Worm (Caenorhabditis elegans): ENCODE data around the gene R74.7.

The R74.7 gene

ce11 chrIII:4208210-4208609 is 4.0 kb downstream of the R74.7 start (continued):
- TF ChIP-seq rec-8 (tag; optimal IDR thresholded peaks at IDR 0.05) = no peak

ce11 chrIII:4209188-4209587 is 5.0 kb downstream of the R74.7 start, which contains the start of gene phlp-2:
Gene phlp-2 (plus strand): TSS chrIII:4209488.
- TF ChIP-seq lin-26 (GFP tag; IDR thresholded peaks at IDR 0.05) = no peak
- 0 out of 2 replicates have a peak, but pooled peaks have one; percentile 19 for TF ChIP-seq nfyb-1 (GFP tag; IDR thresholded peaks at IDR 0.05)

- TF ChIP-seq F39B2.1 (GFP tag; IDR thresholded peaks at IDR 0.05) (no peak), nfyb-1 (GFP tag; IDR thresholded peaks at IDR 0.05) (peak; percentile 94), ztf-26 (tag; optimal IDR thresholded peaks at IDR 0.05) (no peak), hsf-1 (GFP tag; IDR thresholded peaks at IDR 0.05) (no peak)
These were observed 6.4 kb downstream of the R74.7 start for ce11 chrIII:4210661-4211060.

- TF ChIP-seq dox-1 (GFP tag; IDR thresholded peaks at IDR 0.05) (no peak), snpc-1.1 (tag; optimal IDR thresholded peaks at IDR 0.05; ENCODE audit: insufficient read depth) (no peak), pbrm-1 (GFP tag; IDR thresholded peaks at IDR 0.05) (no peak), snpc-4 (GFP tag; optimal IDR thresholded peaks at IDR 0.05) (no peak), snpc-4 (tag; optimal IDR thresholded peaks at IDR 0.05) (no peak), Y53G8AR.9 (GFP tag; conservative IDR thresholded peaks at IDR 0.05) (no peak), ets-4 (GFP tag; optimal IDR thresholded peaks at IDR 0.05) (no peak), cebp-1 (GFP tag; IDR thresholded peaks at IDR 0.05) (no peak), cebp-1 (tag; optimal IDR thresholded peaks at IDR 0.05) (no peak), chd-7 (tag; optimal IDR thresholded peaks at IDR 0.05) (no peak)
These were observed 16.6 kb downstream of the R74.7 start for ce11 chrIII:4220864-4221263.

ce11 chrIII:4221527-4221926 is 17.3 kb downstream of the R74.7 start:
- no peak for TF ChIP-seq atf-7 (tag; optimal IDR thresholded peaks at IDR 0.05)
- no peak for TF ChIP-seq mes-4 (tag; optimal IDR thresholded peaks at IDR 0.05)
- no peak for TF ChIP-seq F57C9.4 (tag; optimal IDR thresholded peaks at IDR 0.05)
- TF ChIP-seq lin-54 (GFP tag; optimal IDR thresholded peaks at IDR 0.05) = no peak
- TF ChIP-seq ccch-3 (GFP tag; optimal IDR thresholded peaks at IDR 0.05) = no peak
- TF ChIP-seq cebp-2 (GFP tag; IDR thresholded peaks at IDR 0.05) = no peak
- TF ChIP-seq Y53G8AR.9 (GFP tag; conservative IDR thresholded peaks at IDR 0.05) = no peak
- TF ChIP-seq dox-1 (GFP tag; IDR thresholded peaks at IDR 0.05) = no peak
- TF ChIP-seq hsf-1 (GFP tag; IDR thresholded peaks at IDR 0.05) = no peak
- TF ChIP-seq B0035.1 (tag; optimal IDR thresholded peaks at IDR 0.05) = no peak
- TF ChIP-seq somi-1 (GFP tag; optimal IDR thresholded peaks at IDR 0.05) = no peak
- no peak for TF ChIP-seq Y67H2A.10 (GFP tag; conservative IDR thresholded peaks at IDR 0.05)
- TF ChIP-seq ztf-3 (GFP tag; optimal IDR thresholded peaks at IDR 0.05) = no peak
- no peak for TF ChIP-seq tlf-1 (GFP tag; optimal IDR thresholded peaks at IDR 0.05)

- TF ChIP-seq die-1 (tag; optimal IDR thresholded peaks at IDR 0.05) (peak; percentile 7), Y67H2A.10 (GFP tag; conservative IDR thresholded peaks at IDR 0.05) (no peak), nfya-2 (GFP tag; IDR thresholded peaks at IDR 0.05) (no peak), lin-35 (GFP tag; optimal IDR thresholded peaks at IDR 0.05) (peak in 1 of 3 experiments; percentile 57), tbp1 (GFP tag; optimal IDR thresholded peaks at IDR 0.05) (peak; percentile 42), egrh-3 (GFP tag; IDR thresholded peaks at IDR 0.05) (peak; percentile 49; the same call in 1 of the 2 replicates), Y53G8AR.9 (GFP tag; conservative IDR thresholded peaks at IDR 0.05) (0 out of 2 replicates have a peak, but pooled peaks have one; percentile 44), attf-3 (GFP tag; conservative IDR thresholded peaks at IDR 0.05) (0 out of 2 replicates have a peak, but pooled peaks have one; percentile 18), snpc-4 (GFP tag; optimal IDR thresholded peaks at IDR 0.05) (no peak), snpc-4 (tag; optimal IDR thresholded peaks at IDR 0.05) (peak in 2 of 4 experiments; percentile 35 to 60), K11D2.4 (GFP tag; IDR thresholded peaks at IDR 0.05) (peak; percentile 77; the same call in 1 of the 2 replicates), mcd-1 (GFP tag; IDR thresholded peaks at IDR 0.05) (0 out of 2 replicates have a peak, but pooled peaks have one; percentile 21), chd-7 (tag; optimal IDR thresholded peaks at IDR 0.05) (peak; percentile 74), pha-4 (tag; optimal IDR thresholded peaks at IDR 0.05) (no peak), athp-1 (tag; optimal IDR thresholded peaks at IDR 0.05) (no peak), hmg-1.2 (GFP tag; IDR thresholded peaks at IDR 0.05) (peak; percentile 81; the same call in 1 of the 2 replicates), ztf-18 (tag; optimal IDR thresholded peaks at IDR 0.05) (peak; percentile 1), attf-5 (GFP tag; optimal IDR thresholded peaks at IDR 0.05) (peak; percentile 85)
These were observed 19.5 kb downstream of the R74.7 start for ce11 chrIII:4223668-4224127.

Measured in whole organism, young adult.